Worm (Caenorhabditis elegans): Measurements from ENCODE around the gene F46C5.10.

DNA sequence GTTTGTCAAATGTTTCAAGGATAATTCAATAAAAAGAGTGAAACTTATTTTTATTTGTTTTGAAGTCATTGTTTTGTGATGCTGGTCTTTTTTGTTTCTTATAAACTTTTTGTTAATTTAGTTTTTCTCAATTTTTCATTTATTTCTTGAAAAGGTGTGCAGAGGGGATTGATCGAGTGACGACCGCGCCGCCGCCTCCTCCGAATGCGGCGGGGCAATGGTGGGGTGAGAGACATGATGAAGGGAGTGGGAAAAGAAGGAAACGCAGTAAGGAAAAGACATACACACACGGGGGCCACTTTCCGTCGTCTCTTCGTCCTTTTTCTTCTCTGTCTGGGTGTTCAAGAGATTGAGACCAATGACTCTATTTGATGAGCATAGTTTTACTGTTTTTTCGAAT, 49.5 kb downstream of the F46C5.10 start:
- no peak for TF ChIP-seq unc-39 (tag; optimal IDR thresholded peaks at IDR 0.05)
- TF ChIP-seq nhr-12 (tag; optimal IDR thresholded peaks at IDR 0.05) = no peak
- TF ChIP-seq nhr-77 (tag; optimal IDR thresholded peaks at IDR 0.05) = no peak
- no peak for TF ChIP-seq ztf-4 (tag; optimal IDR thresholded peaks at IDR 0.05)
- TF ChIP-seq nhr-237 (tag; optimal IDR thresholded peaks at IDR 0.05) = no peak
- no peak for TF ChIP-seq lin-13 (GFP tag; optimal IDR thresholded peaks at IDR 0.05)
- no peak for TF ChIP-seq sma-9 (GFP tag; optimal IDR thresholded peaks at IDR 0.05)
- no peak for TF ChIP-seq sma-9 (tag; optimal IDR thresholded peaks at IDR 0.05)
- no peak for TF ChIP-seq lin-39 (tag; optimal IDR thresholded peaks at IDR 0.05)
- no peak for TF ChIP-seq nhr-10 (tag; optimal IDR thresholded peaks at IDR 0.05)
- no peak for TF ChIP-seq elt-1 (tag; optimal IDR thresholded peaks at IDR 0.05)
